Fruit fly (Drosophila melanogaster) whole organism, prepupa: Measurements from ENCODE around the gene PIG-L.

ENCODE experiments used
- CG16779 ChIP-seq: fragments of 200-800 bp; sonication (Bioruptor generic); optimal IDR thresholded peaks from 3 replicates; lab custom pipeline; 2017; ENCODE audit warnings: missing biosample characterization, mild to moderate bottlenecking, missing genetic modification characterization
- CG6808 ChIP-seq: fragments of 200-800 bp; sonication (Bioruptor generic); optimal IDR thresholded peaks from 3 replicates; lab custom pipeline; 2017; ENCODE audit warnings: missing biosample characterization, missing genetic modification characterization, mild to moderate bottlenecking, moderate library complexity, missing genetic modification reagents
- CG8319 ChIP-seq: fragments of 200-800 bp; sonication (Bioruptor generic); optimal IDR thresholded peaks from 3 replicates; lab custom pipeline; 2016; ENCODE audit warnings: missing biosample characterization, missing genetic modification characterization
- CG8632 ChIP-seq: fragments of 200-800 bp; sonication (Bioruptor generic); optimal IDR thresholded peaks from 3 replicates; lab custom pipeline; 2016; ENCODE audit warnings: missing biosample characterization, missing genetic modification characterization
- Ets21C ChIP-seq: fragments of 200-800 bp; sonication (Bioruptor generic); optimal IDR thresholded peaks from 3 replicates; lab custom pipeline; 2016; ENCODE audit warnings: missing biosample characterization, missing genetic modification characterization
- Ets96B ChIP-seq: fragments of 200-800 bp; optimal IDR thresholded peaks from 2 replicates; lab custom pipeline; 2019; ENCODE audit warnings: missing biosample characterization, mild to moderate bottlenecking, missing genetic modification characterization, moderate library complexity
- Hr39 ChIP-seq: fragments of 200-800 bp; sonication (Bioruptor generic); optimal IDR thresholded peaks from 2 replicates; lab custom pipeline; 2016; ENCODE audit warnings: missing biosample characterization, missing genetic modification characterization
- Lpt ChIP-seq: fragments of 200-800 bp; sonication (Bioruptor generic); optimal IDR thresholded peaks from 3 replicates; lab custom pipeline; 2016; ENCODE audit warnings: missing biosample characterization, missing genetic modification characterization
- Sox14 ChIP-seq: fragments of 200-800 bp; sonication (Bioruptor generic); optimal IDR thresholded peaks from 3 replicates; lab custom pipeline; 2016; ENCODE audit warnings: missing biosample characterization, missing genetic modification characterization
- net ChIP-seq: fragments of 200-800 bp; sonication (Bioruptor generic); optimal IDR thresholded peaks from 3 replicates; lab custom pipeline; 2016; ENCODE audit warnings: missing biosample characterization, missing genetic modification characterization
- vri ChIP-seq: fragments of 200-800 bp; sonication (Bioruptor generic); optimal IDR thresholded peaks from 3 replicates; lab custom pipeline; 2016; ENCODE audit warnings: missing biosample characterization, mild to moderate bottlenecking, missing genetic modification characterization

DNA sequence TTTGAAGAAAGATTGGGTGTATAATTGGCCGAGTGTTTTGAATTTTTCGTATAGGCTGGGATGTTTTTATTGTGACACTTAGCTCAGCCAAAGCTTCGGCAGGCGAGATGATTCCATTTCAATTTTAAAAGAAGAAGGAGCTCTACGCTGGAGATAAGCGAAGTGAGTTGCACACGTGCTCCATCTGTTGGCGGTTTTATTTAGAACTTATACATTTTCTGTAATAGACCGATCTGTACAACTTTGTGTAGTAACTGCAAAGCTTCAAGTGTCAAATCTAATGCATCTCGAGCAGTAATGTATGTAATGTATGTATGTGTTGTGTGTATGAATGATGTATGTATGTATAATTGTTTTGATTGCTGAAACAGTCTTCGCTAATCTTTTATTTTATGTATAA, 45.3 kb upstream of the PIG-L start:
- TF ChIP-seq Hr39 (GFP tag; lab: Kevin White, UChicago) (no peak), vri (GFP tag; lab: Kevin White, UChicago) (no peak), CG8632 (GFP tag; lab: Kevin White, UChicago) (no peak), CG16779 (tag; lab: Kevin White, UChicago) (no peak), CG6808 (GFP tag; lab: Kevin White, UChicago) (no peak), Lpt (GFP tag; lab: Kevin White, UChicago) (no peak), Sox14 (GFP tag; lab: Kevin White, UChicago) (no peak), CG8319 (no peak), Ets96B (tag; lab: Kevin White, UChicago) (no peak), net (GFP tag; lab: Kevin White, UChicago) (no peak), Ets21C (GFP tag; lab: Kevin White, UChicago) (no peak)
